Fruit fly (Drosophila melanogaster): ENCODE results near the gene TTLL3A.

DNA sequence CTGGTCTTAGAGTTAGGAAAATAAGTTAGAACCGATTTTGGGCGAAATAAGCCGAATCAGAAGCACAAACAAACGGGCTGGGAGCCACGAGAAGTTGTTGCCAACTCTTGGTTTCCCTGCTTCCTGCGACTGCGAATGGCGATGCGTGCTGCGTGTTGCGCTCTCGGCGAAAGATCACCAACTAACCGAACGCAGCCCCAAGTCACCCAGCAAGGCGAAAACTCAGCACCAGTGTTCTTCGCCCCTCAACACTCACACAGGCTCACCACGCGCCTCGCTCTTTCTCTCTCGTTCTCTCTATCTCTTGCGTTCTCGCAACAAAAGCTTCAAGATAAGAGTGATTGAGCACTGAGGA is 46.7 kb upstream of the TTLL3A start, which contains the start of gene nrv1:
- TF ChIP-seq Dll (optimal IDR thresholded peaks at IDR 0.05) (peak; percentile 91), CG8478 (optimal IDR thresholded peaks at IDR 0.05) (no peak), psq (optimal IDR thresholded peaks at IDR 0.05) (no peak), EcR (GFP tag; optimal IDR thresholded peaks at IDR 0.05) (no peak)
